Worm (Caenorhabditis elegans): ENCODE measurements around the gene fndc-1.

fndc-1 gene

ce11 chrII:11226379-11226778 is 10.7 kb downstream of the fndc-1 start, which contains the start of gene T06D8.2:
Gene T06D8.2 (plus strand): TSS chrII:11226679.
- TF ChIP-seq ceh-6 (GFP tag; optimal IDR thresholded peaks at IDR 0.05) (no peak), pros-1 (tag; optimal IDR thresholded peaks at IDR 0.05) (no peak), unc-42 (tag; optimal IDR thresholded peaks at IDR 0.05) (no peak), pha-2 (tag; optimal IDR thresholded peaks at IDR 0.05) (no peak), rnt-1 (tag; optimal IDR thresholded peaks at IDR 0.05) (no peak), pha-4 (tag; optimal IDR thresholded peaks at IDR 0.05) (no peak), fax-1 (tag; optimal IDR thresholded peaks at IDR 0.05) (no peak), odd-2 (tag; optimal IDR thresholded peaks at IDR 0.05) (no peak), pax-1 (tag; optimal IDR thresholded peaks at IDR 0.05) (no peak), che-1 (tag; optimal IDR thresholded peaks at IDR 0.05) (no peak), F13H6.1 (tag; optimal IDR thresholded peaks at IDR 0.05) (no peak), ceh-45 (GFP tag; IDR thresholded peaks at IDR 0.05) (no peak), ceh-2 (tag; optimal IDR thresholded peaks at IDR 0.05) (no peak), unc-55 (GFP tag; optimal IDR thresholded peaks at IDR 0.05) (no peak), ref-2 (tag; optimal IDR thresholded peaks at IDR 0.05) (no peak), ceh-9 (tag; optimal IDR thresholded peaks at IDR 0.05) (no peak)

ce11 chrII:11224045-11224481 is 13.1 kb downstream of the fndc-1 start:
- peak; percentile 88 for TF ChIP-seq ama-1 (optimal IDR thresholded peaks at IDR 0.05)
- peak; percentile 17 for TF ChIP-seq dve-1 (tag; optimal IDR thresholded peaks at IDR 0.05)
- TF ChIP-seq npax-4 (tag; optimal IDR thresholded peaks at IDR 0.05): no peak
- no peak for TF ChIP-seq elt-4 (tag; optimal IDR thresholded peaks at IDR 0.05)
- peak; percentile 50 for TF ChIP-seq nfya-1 (tag; optimal IDR thresholded peaks at IDR 0.05)

ce11 chrII:11221771-11222355 is 15.3 kb downstream of the fndc-1 start, which contains the start of gene plpr-1:
Gene plpr-1 (plus strand): TSS chrII:11222305.
- TF ChIP-seq ceh-45 (GFP tag; IDR thresholded peaks at IDR 0.05): no peak
- TF ChIP-seq ets-4 (tag; optimal IDR thresholded peaks at IDR 0.05): peak; percentile 19

- TF ChIP-seq lin-11 (tag; optimal IDR thresholded peaks at IDR 0.05) (no peak), ahr-1 (tag; optimal IDR thresholded peaks at IDR 0.05) (no peak)
These were observed 31.3 kb downstream of the fndc-1 start for ce11 chrII:11205783-11206182.

ce11 chrII:11204731-11205130 is 32.4 kb downstream of the fndc-1 start:
- TF ChIP-seq dve-1 (tag; optimal IDR thresholded peaks at IDR 0.05) (no peak), unc-55 (GFP tag; optimal IDR thresholded peaks at IDR 0.05) (no peak), hlh-6 (tag; optimal IDR thresholded peaks at IDR 0.05) (no peak), ztf-16 (tag; optimal IDR thresholded peaks at IDR 0.05) (no peak), pha-4 (tag; optimal IDR thresholded peaks at IDR 0.05) (no peak)

- TF ChIP-seq che-1 (tag; optimal IDR thresholded peaks at IDR 0.05) (no peak), ceh-30 (tag; optimal IDR thresholded peaks at IDR 0.05) (no peak), K09A11.1 (tag; optimal IDR thresholded peaks at IDR 0.05; ENCODE audit: insufficient read depth) (no peak), pha-2 (tag; optimal IDR thresholded peaks at IDR 0.05) (no peak), F13H6.1 (tag; optimal IDR thresholded peaks at IDR 0.05) (no peak), unc-3 (GFP tag; conservative IDR thresholded peaks at IDR 0.05) (no peak), unc-3 (tag; optimal IDR thresholded peaks at IDR 0.05) (no peak), hlh-6 (tag; optimal IDR thresholded peaks at IDR 0.05) (no peak), syd-9 (tag; optimal IDR thresholded peaks at IDR 0.05) (no peak), ref-2 (tag; optimal IDR thresholded peaks at IDR 0.05) (no peak), fkh-6 (tag; optimal IDR thresholded peaks at IDR 0.05) (no peak)
These were observed 34.4 kb downstream of the fndc-1 start, which contains the start of gene srap-1 for ce11 chrII:11202581-11203271. Gene srap-1 (plus strand): TSS chrII:11203221.
